Worm (Caenorhabditis elegans) whole organism, L3 larva: ENCODE measurements around the gene msd-2.

ENCODE experiments used
- ceh-16 ChIP-seq: sonication (generic microtip); optimal IDR thresholded peaks from 2 replicates; lab custom pipeline; 2017; ENCODE audit warnings: missing biosample characterization, missing genetic modification characterization
- nhr-77 ChIP-seq: fragments of 150-350 bp; optimal IDR thresholded peaks from 2 replicates; lab custom pipeline; 2014; ENCODE audit warnings: missing biosample characterization, missing genetic modification characterization
- skn-1 ChIP-seq: fragments of 150-350 bp; optimal IDR thresholded peaks from 2 replicates; lab custom pipeline; 2014; ENCODE audit warnings: missing biosample characterization, missing genetic modification characterization
- snpc-4 ChIP-seq: fragments of 150-350 bp; optimal IDR thresholded peaks from 2 replicates; lab custom pipeline; 2014; ENCODE audit warnings: missing biosample characterization, missing genetic modification characterization
- unc-62 ChIP-seq: fragments of 150-350 bp; sonication (generic microtip); optimal IDR thresholded peaks from 4 replicates; lab custom pipeline; 2014; ENCODE audit warnings: missing biosample characterization, missing genetic modification reagents, missing genetic modification characterization
- zag-1 ChIP-seq: fragments of 150-350 bp; optimal IDR thresholded peaks from 2 replicates; lab custom pipeline; 2014; ENCODE audit warnings: missing biosample characterization, missing genetic modification characterization
- ztf-11 ChIP-seq: fragments of 150-350 bp; optimal IDR thresholded peaks from 2 replicates; lab custom pipeline; 2014; ENCODE audit warnings: missing biosample characterization, missing genetic modification characterization

DNA sequence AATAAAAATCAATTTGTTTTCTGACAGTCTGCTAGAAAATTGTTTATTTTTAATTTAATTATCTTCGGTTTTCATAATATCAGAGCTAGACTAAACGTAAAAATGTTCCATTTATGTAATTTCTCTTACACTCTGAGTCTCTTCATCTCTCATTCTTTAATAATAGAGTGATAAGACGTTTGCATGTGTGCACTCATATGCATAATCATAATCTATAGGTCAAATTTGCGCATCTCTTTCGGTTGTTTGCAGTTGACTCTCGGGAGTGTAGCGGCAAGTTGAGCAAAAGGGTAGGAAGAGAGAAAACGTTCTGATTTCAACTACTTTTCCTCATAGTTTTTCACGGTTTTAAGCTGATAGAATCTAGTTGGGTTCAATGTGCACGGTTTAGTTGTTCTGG is 37.6 kb downstream of the msd-2 start:
- TF ChIP-seq skn-1 (tag; lab: Kevin White, UChicago) (no peak), snpc-4 (no peak), nhr-77 (no peak), unc-62 (GFP tag; lab: Kevin White, UChicago) (no peak), ceh-16 (tag; lab: Kevin White, UChicago) (no peak), zag-1 (tag; lab: Kevin White, UChicago) (no peak), ztf-11 (tag; lab: Kevin White, UChicago) (no peak)
